Worm (Caenorhabditis elegans) whole organism, L1 larva: ENCODE results near the gene K01A6.6.

Experiments used
- C34B4.2 ChIP-seq: sonication (generic microtip); optimal IDR thresholded peaks from 2 replicates; lab custom pipeline; 2017; ENCODE audit warnings: mild to moderate bottlenecking, missing genetic modification characterization, missing compliant biosample characterization
- aha-1 ChIP-seq: fragments of 150-350 bp; optimal IDR thresholded peaks from 2 replicates; lab custom pipeline; 2014; ENCODE audit warnings: missing biosample characterization, missing genetic modification characterization
- ama-1 ChIP-seq: fragments of 150-350 bp; optimal IDR thresholded peaks from 2 replicates; lab custom pipeline; 2014
- ceh-82 ChIP-seq, 3 experiments: fragments of 150-350 bp in 1 of 3; sonication (generic microtip) in 2 of 3; optimal IDR thresholded peaks; 2 replicates each; lab custom pipeline; 2014 to 2017; ENCODE audit warnings: missing biosample characterization in 3 of 3, missing genetic modification characterization in 3 of 3
- dpl-1 ChIP-seq, 3 experiments: fragments of 150-350 bp in 2 of 3; sonication (generic microtip) in 1 of 3; optimal IDR thresholded peaks; 2 replicates each; lab custom pipeline; 2014 to 2017; ENCODE audit warnings: missing biosample characterization in 3 of 3, missing genetic modification characterization in 3 of 3, missing genetic modification reagents in 3 of 3
- egl-27 ChIP-seq, 2 experiments: fragments of 150-350 bp in 1 of 2; sonication (generic microtip); optimal IDR thresholded peaks; 3 replicates each; lab custom pipeline; 2017 to 2018; ENCODE audit warnings: missing biosample characterization in 2 of 2, missing genetic modification characterization in 2 of 2, missing genetic modification reagents in 2 of 2
- elt-3 ChIP-seq, 6 experiments: fragments of 150-350 bp in 1 of 6; sonication (generic microtip); optimal IDR thresholded peaks; 2 replicates each; lab custom pipeline; 2017 to 2018; ENCODE audit warnings: missing biosample characterization in 6 of 6, missing genetic modification characterization in 6 of 6, inconsistent platforms in 1 of 6
- fkh-4 ChIP-seq: sonication (generic microtip); optimal IDR thresholded peaks from 2 replicates; lab custom pipeline; 2016; ENCODE audit warnings: missing compliant biosample characterization, missing genetic modification characterization, borderline replicate concordance
- lin-13 ChIP-seq: fragments of 150-350 bp; optimal IDR thresholded peaks from 2 replicates; lab custom pipeline; 2014; ENCODE audit warnings: missing biosample characterization, missing genetic modification reagents, missing genetic modification characterization
- nhr-237 ChIP-seq: fragments of 150-350 bp; optimal IDR thresholded peaks from 2 replicates; lab custom pipeline; 2014; ENCODE audit warnings: missing biosample characterization, missing genetic modification characterization
- nhr-28 ChIP-seq: fragments of 150-350 bp; optimal IDR thresholded peaks from 2 replicates; lab custom pipeline; 2014; ENCODE audit warnings: missing biosample characterization, missing genetic modification characterization
- nhr-47 ChIP-seq: sonication (generic microtip); optimal IDR thresholded peaks from 2 replicates; lab custom pipeline; 2016; ENCODE audit warnings: mild to moderate bottlenecking, missing genetic modification characterization, moderate library complexity, missing compliant biosample characterization

DNA sequence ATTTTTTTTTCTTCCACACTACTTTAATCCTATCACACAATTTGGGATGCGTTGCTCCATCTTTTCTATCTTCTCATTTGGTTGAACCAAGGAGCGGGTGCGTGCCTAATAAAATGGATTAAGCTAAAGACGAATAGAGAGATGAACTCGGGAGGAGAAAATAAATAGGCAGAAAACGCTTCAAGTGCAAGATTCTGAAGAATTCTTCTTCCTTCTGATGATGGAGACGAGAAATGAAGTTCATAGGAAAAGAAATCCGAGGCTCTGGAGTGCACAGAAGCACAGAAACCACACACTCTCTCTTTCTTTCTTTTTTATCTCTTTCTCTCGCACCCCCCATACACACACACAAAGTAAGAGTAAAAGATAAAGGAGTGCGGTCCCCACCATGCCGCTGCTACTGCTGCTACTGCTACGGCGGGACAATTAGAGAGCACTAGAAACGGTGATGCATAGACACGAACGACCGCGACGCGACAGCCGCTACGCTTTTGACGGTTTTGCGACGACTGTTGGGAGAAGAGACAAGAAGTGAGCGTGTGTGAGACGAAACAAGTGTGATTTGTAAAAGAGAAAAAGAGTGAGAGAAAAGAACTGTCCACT, 43.0 kb upstream of the K01A6.6 start:
- peak; percentile 65 for TF ChIP-seq nhr-47 (tag; lab: Kevin White, UChicago)
- no peak for TF ChIP-seq nhr-28 (tag; lab: Kevin White, UChicago)
- peak; percentile 34 to 61 (median 48) for TF ChIP-seq dpl-1 (GFP tag; optimal IDR thresholded peaks at IDR 0.05; lab: Kevin White, UChicago)
- TF ChIP-seq aha-1 (tag; lab: Kevin White, UChicago) = no peak
- TF ChIP-seq elt-3 (tag; optimal IDR thresholded peaks at IDR 0.05; lab: Kevin White, UChicago) = peak in 5 of 6 experiments; percentile 2 to 84 (median 31)
- TF ChIP-seq ama-1 (lab: Kevin White, UChicago) = no peak
- TF ChIP-seq ceh-82 (tag; optimal IDR thresholded peaks at IDR 0.05; lab: Kevin White, UChicago) = peak; percentile 35 to 86 (median 66)
- no peak for TF ChIP-seq C34B4.2 (tag; lab: Kevin White, UChicago)
- TF ChIP-seq nhr-237 (tag; lab: Kevin White, UChicago) = peak; percentile 67
- TF ChIP-seq lin-13 (GFP tag; lab: Kevin White, UChicago) = peak; percentile 71
- no peak for TF ChIP-seq fkh-4
- peak in 1 of 2 experiments; percentile 72 for TF ChIP-seq egl-27 (tag; optimal IDR thresholded peaks at IDR 0.05; lab: Kevin White, UChicago)
